Worm (Caenorhabditis elegans): Measurements from ENCODE around the gene ttn-1.

ttn-1 gene

DNA sequence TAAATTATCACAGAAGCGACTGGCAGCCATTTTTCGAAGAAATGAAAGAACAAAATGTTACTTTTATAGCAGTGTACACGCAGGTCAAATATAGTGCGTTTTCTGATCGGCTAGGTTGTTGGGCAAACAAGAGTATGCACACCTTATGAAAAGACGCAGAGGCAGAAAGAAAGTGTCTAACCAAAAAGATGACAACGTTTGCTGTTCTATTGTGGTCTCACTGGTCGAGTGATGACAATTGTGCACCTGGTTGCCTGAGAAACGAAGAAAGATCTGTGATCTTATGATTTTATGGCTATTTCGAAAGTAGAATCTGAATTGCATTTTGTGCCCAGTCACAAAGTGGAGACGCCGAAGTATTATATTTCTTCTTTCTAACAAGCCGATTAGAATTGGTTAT, 91.9 kb downstream of the ttn-1 start, which contains the start of gene F17A9.4:
Gene F17A9.4 (minus strand): TSS at position 97 of the 400 bp plus-strand sequence.
- peak; percentile 28 for TF ChIP-seq pqm-1 (tag; optimal IDR thresholded peaks at IDR 0.05)
- TF ChIP-seq ceh-14 (tag; optimal IDR thresholded peaks at IDR 0.05): no peak
- no peak for TF ChIP-seq unc-42 (tag; optimal IDR thresholded peaks at IDR 0.05)

DNA sequence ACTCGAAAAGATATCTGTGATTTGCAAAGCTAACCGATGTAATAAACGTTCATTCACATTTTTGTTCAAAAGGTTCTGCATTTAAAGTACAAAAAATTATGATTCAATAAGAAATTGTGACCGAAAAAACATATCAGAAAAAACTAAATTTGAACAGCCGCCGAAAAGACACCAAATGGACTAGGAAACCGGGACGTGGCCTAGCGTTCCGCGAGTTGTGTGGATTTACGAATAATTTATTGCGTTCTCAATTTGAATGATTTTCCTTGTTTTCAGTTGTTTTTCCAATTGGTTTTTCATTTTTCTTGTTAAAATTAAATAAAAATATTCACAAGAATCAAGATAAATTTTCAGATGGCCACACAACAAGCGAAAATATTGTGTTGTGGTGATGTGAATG, 95.0 kb downstream of the ttn-1 start, which contains the start of gene cwf-19L1:
Gene cwf-19L1 (plus strand): TSS at position 355 of the 400 bp plus-strand sequence.
- TF ChIP-seq tbx-7 (tag; optimal IDR thresholded peaks at IDR 0.05) (peak; percentile 80), pax-1 (tag; optimal IDR thresholded peaks at IDR 0.05) (no peak), nfya-1 (tag; optimal IDR thresholded peaks at IDR 0.05) (peak; percentile 42), ceh-31 (tag; optimal IDR thresholded peaks at IDR 0.05) (peak; percentile 87), sdc-2 (tag; optimal IDR thresholded peaks at IDR 0.05) (no peak), pat-9 (tag; optimal IDR thresholded peaks at IDR 0.05) (no peak), ref-2 (tag; optimal IDR thresholded peaks at IDR 0.05) (peak; percentile 29), rnt-1 (tag; optimal IDR thresholded peaks at IDR 0.05) (peak; percentile 47), elt-2 (tag; optimal IDR thresholded peaks at IDR 0.05) (peak; percentile 2), ceh-2 (tag; optimal IDR thresholded peaks at IDR 0.05) (peak; percentile 78), unc-42 (tag; optimal IDR thresholded peaks at IDR 0.05) (peak; percentile 31), ets-4 (tag; optimal IDR thresholded peaks at IDR 0.05) (peak; percentile 81), zip-5 (tag; optimal IDR thresholded peaks at IDR 0.05) (peak; percentile 61), pha-2 (tag; optimal IDR thresholded peaks at IDR 0.05) (no peak), unc-86 (tag; optimal IDR thresholded peaks at IDR 0.05) (no peak), pag-3 (tag; optimal IDR thresholded peaks at IDR 0.05; ENCODE audit: borderline replicate concordance) (no peak), ztf-16 (tag; optimal IDR thresholded peaks at IDR 0.05) (no peak), hlh-8 (tag; optimal IDR thresholded peaks at IDR 0.05) (peak; percentile 61), elt-4 (tag; optimal IDR thresholded peaks at IDR 0.05) (no peak), tbx-2 (tag; optimal IDR thresholded peaks at IDR 0.05) (peak; percentile 67), ceh-18 (tag; optimal IDR thresholded peaks at IDR 0.05) (peak; percentile 40), ceh-30 (tag; optimal IDR thresholded peaks at IDR 0.05) (no peak), C08G9.2 (tag; optimal IDR thresholded peaks at IDR 0.05) (peak; percentile 88)

DNA sequence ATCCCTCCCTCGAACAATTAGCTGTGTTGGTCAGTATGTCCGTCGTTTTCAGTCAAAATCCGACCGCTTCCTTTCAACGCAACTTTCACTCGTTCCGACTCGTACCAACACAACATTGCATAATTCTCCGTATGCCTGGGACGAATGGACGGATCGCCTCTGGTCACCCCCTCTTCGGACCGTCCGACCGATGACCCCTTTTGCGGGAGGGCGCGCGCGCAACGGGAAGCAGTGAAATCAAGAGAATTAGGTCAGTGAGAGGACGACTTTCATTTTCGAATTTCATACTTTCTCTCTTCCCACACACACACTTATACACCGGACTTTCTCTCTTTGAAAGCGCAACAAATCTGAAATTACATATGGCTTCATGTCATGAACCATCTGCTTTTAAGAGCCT, 97.1 kb downstream of the ttn-1 start, which contains the start of gene atf-8:
Gene atf-8 (plus strand): TSS at position 234 of the 400 bp plus-strand sequence.
- peak; percentile 3 for TF ChIP-seq tbx-2 (tag; optimal IDR thresholded peaks at IDR 0.05)
- TF ChIP-seq fax-1 (tag; optimal IDR thresholded peaks at IDR 0.05): no peak
- TF ChIP-seq pqm-1 (tag; optimal IDR thresholded peaks at IDR 0.05): no peak
- TF ChIP-seq ceh-31 (tag; optimal IDR thresholded peaks at IDR 0.05): peak; percentile 14
- TF ChIP-seq T23F11.4 (GFP tag; optimal IDR thresholded peaks at IDR 0.05): peak; percentile 42
- no peak for TF ChIP-seq dmd-4 (tag; optimal IDR thresholded peaks at IDR 0.05; ENCODE audit: borderline replicate concordance)
- TF ChIP-seq nhr-11 (tag; optimal IDR thresholded peaks at IDR 0.05): no peak
- TF ChIP-seq mec-3 (tag; optimal IDR thresholded peaks at IDR 0.05; ENCODE audit: borderline replicate concordance): no peak
- peak; percentile 74 for TF ChIP-seq ref-2 (tag; optimal IDR thresholded peaks at IDR 0.05)
- TF ChIP-seq nfya-1 (tag; optimal IDR thresholded peaks at IDR 0.05): peak; percentile 32
- no peak for TF ChIP-seq ceh-19 (GFP tag; optimal IDR thresholded peaks at IDR 0.05)

DNA sequence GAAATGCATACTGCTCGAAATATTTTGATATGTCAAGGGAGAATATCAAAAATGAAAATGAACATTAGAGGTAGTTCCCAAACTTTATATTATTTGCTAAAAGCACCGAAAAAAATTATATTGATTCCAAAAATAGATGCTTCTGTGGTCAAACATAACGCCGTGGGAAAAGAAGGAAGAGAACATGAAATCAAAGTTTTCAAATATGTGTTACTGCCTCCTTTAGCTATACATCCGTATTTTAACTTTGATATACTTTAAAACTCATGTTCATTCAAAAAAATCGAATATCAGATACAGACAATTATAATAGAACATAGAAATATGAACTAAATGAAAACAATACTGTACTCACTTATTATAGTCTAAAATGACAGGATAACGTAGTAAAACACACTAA, 99.0 kb downstream of the ttn-1 start, which contains the start of gene Y38A10A.11:
Gene Y38A10A.11 (minus strand): TSS at position 101 of the 400 bp plus-strand sequence.
- no peak for TF ChIP-seq hlh-6 (tag; optimal IDR thresholded peaks at IDR 0.05)
- no peak for TF ChIP-seq che-1 (tag; optimal IDR thresholded peaks at IDR 0.05)
- no peak for TF ChIP-seq elt-2 (tag; optimal IDR thresholded peaks at IDR 0.05)
- TF ChIP-seq odd-2 (tag; optimal IDR thresholded peaks at IDR 0.05): no peak
- no peak for TF ChIP-seq K02D7.2 (tag; optimal IDR thresholded peaks at IDR 0.05)
- no peak for TF ChIP-seq syd-9 (tag; optimal IDR thresholded peaks at IDR 0.05)
- TF ChIP-seq npax-4 (tag; optimal IDR thresholded peaks at IDR 0.05): no peak
- no peak for TF ChIP-seq hlh-30 (tag; optimal IDR thresholded peaks at IDR 0.05; ENCODE audit: insufficient read depth)
- no peak for TF ChIP-seq pros-1 (tag; optimal IDR thresholded peaks at IDR 0.05)
- TF ChIP-seq ztf-16 (tag; optimal IDR thresholded peaks at IDR 0.05): no peak
- TF ChIP-seq ceh-34 (tag; optimal IDR thresholded peaks at IDR 0.05): no peak
- no peak for TF ChIP-seq ceh-24 (tag; optimal IDR thresholded peaks at IDR 0.05)
- no peak for TF ChIP-seq eyg-1 (tag; optimal IDR thresholded peaks at IDR 0.05)
- no peak for TF ChIP-seq unc-86 (tag; optimal IDR thresholded peaks at IDR 0.05)

Measured in whole organism, late embryonic.